Worm (Caenorhabditis elegans) whole organism, L3 larva: Measurements from ENCODE around the gene H23L24.1.

ENCODE experiments used
- elt-1 ChIP-seq: fragments of 150-350 bp; optimal IDR thresholded peaks from 2 replicates; lab custom pipeline; 2014; ENCODE audit warnings: missing biosample characterization, missing genetic modification characterization
- fkh-10 ChIP-seq: sonication (generic microtip); optimal IDR thresholded peaks from 2 replicates; lab custom pipeline; 2017; ENCODE audit warnings: missing biosample characterization, missing genetic modification reagents, missing genetic modification characterization
- fos-1 ChIP-seq: fragments of 150-350 bp; optimal IDR thresholded peaks from 2 replicates; lab custom pipeline; 2014; ENCODE audit warnings: missing biosample characterization, missing genetic modification characterization
- lin-39 ChIP-seq: fragments of 150-350 bp; optimal IDR thresholded peaks from 2 replicates; lab custom pipeline; 2018; ENCODE audit warnings: missing biosample characterization, missing genetic modification reagents, missing genetic modification characterization
- lsy-12 ChIP-seq: sonication (generic microtip); optimal IDR thresholded peaks from 2 replicates; lab custom pipeline; 2016; ENCODE audit warnings: mild to moderate bottlenecking, missing genetic modification characterization, missing compliant biosample characterization
- mdl-1 ChIP-seq: fragments of 150-350 bp; optimal IDR thresholded peaks from 2 replicates; lab custom pipeline; 2014; ENCODE audit warnings: missing biosample characterization, missing genetic modification characterization
- nhr-11 ChIP-seq: fragments of 150-350 bp; optimal IDR thresholded peaks from 2 replicates; lab custom pipeline; 2014; ENCODE audit warnings: missing biosample characterization, missing genetic modification characterization
- nhr-76 ChIP-seq: fragments of 150-350 bp; sonication (generic microtip); optimal IDR thresholded peaks from 5 replicates; lab custom pipeline; 2014; ENCODE audit warnings: missing biosample characterization, missing genetic modification characterization

DNA sequence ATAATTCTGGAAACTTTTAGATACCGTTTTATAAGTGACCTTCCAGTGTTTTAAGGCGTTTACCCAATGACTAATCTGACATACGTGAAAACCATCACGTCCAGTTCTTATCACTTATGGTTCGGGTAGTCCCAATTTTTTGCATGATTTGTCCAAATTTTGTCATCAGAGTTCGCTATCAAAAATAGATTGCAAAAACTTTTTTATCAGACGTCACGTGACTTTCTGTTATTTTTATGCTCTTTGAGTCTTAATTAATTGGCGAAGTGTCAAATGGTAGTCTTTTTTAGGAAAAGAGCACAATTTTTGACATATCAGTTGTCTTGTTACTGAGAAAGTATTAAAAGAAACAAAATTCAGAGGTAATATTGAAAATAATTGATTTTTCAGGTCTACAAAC lies 11.4 kb downstream of the H23L24.1 start:
- TF ChIP-seq fos-1 (tag; lab: Kevin White, UChicago) (no peak), mdl-1 (tag; lab: Kevin White, UChicago) (no peak), elt-1 (tag; lab: Kevin White, UChicago) (no peak), fkh-10 (no peak), nhr-11 (tag; lab: Kevin White, UChicago) (no peak), nhr-76 (tag; lab: Kevin White, UChicago) (no peak), lsy-12 (tag; lab: Kevin White, UChicago) (no peak), lin-39 (tag; lab: Kevin White, UChicago) (no peak)
